Fruit fly (Drosophila melanogaster): Measurements from ENCODE around the gene pad.

The pad gene

dm6 chr3R:16336327-16337052 lies 5.6 kb upstream of the pad start (continued):
- TF ChIP-seq Med (GFP tag) (peak; percentile 55), Ptx1 (GFP tag; IDR thresholded peaks at IDR 0.05) (no peak), D19A (tag; optimal IDR thresholded peaks at IDR 0.05) (peak; percentile 96), sima (GFP tag; optimal IDR thresholded peaks at IDR 0.05) (no peak), bab2 (GFP tag; optimal IDR thresholded peaks at IDR 0.05) (peak; percentile 11)

dm6 chr3R:16337053-16337385 lies 5.1 kb upstream of the pad start:
- TF ChIP-seq Ada2b (GFP tag; IDR thresholded peaks at IDR 0.05) (no peak), maf-S (GFP tag; optimal IDR thresholded peaks at IDR 0.05) (no peak), NC2α (GFP tag; optimal IDR thresholded peaks at IDR 0.05) (no peak), CG17829 (tag; optimal IDR thresholded peaks at IDR 0.05) (peak; percentile 83), Gsc (GFP tag; IDR thresholded peaks at IDR 0.05) (no peak), Ptx1 (GFP tag; IDR thresholded peaks at IDR 0.05) (peak; percentile 27; the same call in 1 of the 2 replicates), usp (GFP tag; optimal IDR thresholded peaks at IDR 0.05) (no peak), h (optimal IDR thresholded peaks at IDR 0.05) (no peak), crol (GFP tag; IDR thresholded peaks at IDR 0.05) (no peak), ftz-f1 (GFP tag; optimal IDR thresholded peaks at IDR 0.05) (no peak), Taf1 (GFP tag; IDR thresholded peaks at IDR 0.05) (no peak), ab (GFP tag; optimal IDR thresholded peaks at IDR 0.05) (no peak), ERR (GFP tag; optimal IDR thresholded peaks at IDR 0.05) (no peak), jing (GFP tag; optimal IDR thresholded peaks at IDR 0.05) (peak; percentile 24), H15 (GFP tag; IDR thresholded peaks at IDR 0.05) (peak; percentile 39; the same call in 1 of the 3 replicates), CG7745 (tag; optimal IDR thresholded peaks at IDR 0.05) (peak; percentile 65), jumu (GFP tag; optimal IDR thresholded peaks at IDR 0.05) (peak; percentile 67), HLH4C (GFP tag; IDR thresholded peaks at IDR 0.05; ENCODE audit: partially characterized antibody) (no peak), CG2129 (GFP tag; IDR thresholded peaks at IDR 0.05; ENCODE audit: partially characterized antibody) (no peak), CG18599 (GFP tag; optimal IDR thresholded peaks at IDR 0.05) (no peak), CG31224 (GFP tag; IDR thresholded peaks at IDR 0.05) (no peak), CG4820 (GFP tag; optimal IDR thresholded peaks at IDR 0.05) (peak; percentile 61), CG6654 (GFP tag; optimal IDR thresholded peaks at IDR 0.05) (no peak), grn (GFP tag; optimal IDR thresholded peaks at IDR 0.05) (no peak), Scr (GFP tag; IDR thresholded peaks at IDR 0.05; ENCODE audit: partially characterized antibody) (no peak), sd (tag; optimal IDR thresholded peaks at IDR 0.05) (no peak), chinmo (GFP tag; IDR thresholded peaks at IDR 0.05; ENCODE audit: partially characterized antibody) (no peak), tap (tag; optimal IDR thresholded peaks at IDR 0.05) (no peak), ttk (GFP tag; IDR thresholded peaks at IDR 0.05) (peak; percentile 37; the same call in 1 of the 2 replicates), CG12769 (tag; optimal IDR thresholded peaks at IDR 0.05) (peak; percentile 13), fd96Cb (tag; optimal IDR thresholded peaks at IDR 0.05) (peak; percentile 66), gt (GFP tag; IDR thresholded peaks at IDR 0.05) (no peak), MESR4 (GFP tag; optimal IDR thresholded peaks at IDR 0.05) (no peak), CG1603 (tag; optimal IDR thresholded peaks at IDR 0.05) (peak; percentile 86), NFAT (GFP tag; IDR thresholded peaks at IDR 0.05) (no peak), stc (GFP tag; IDR thresholded peaks at IDR 0.05) (no peak), CG14441 (GFP tag; IDR thresholded peaks at IDR 0.05) (no peak), pros (GFP tag; optimal IDR thresholded peaks at IDR 0.05) (peak; percentile 42), bbx (GFP tag; IDR thresholded peaks at IDR 0.05; ENCODE audit: partially characterized antibody) (no peak), cwo (GFP tag; optimal IDR thresholded peaks at IDR 0.05) (no peak), ac (GFP tag; optimal IDR thresholded peaks at IDR 0.05) (peak; percentile 91), CG30403 (GFP tag; optimal IDR thresholded peaks at IDR 0.05) (peak; percentile 48), az2 (GFP tag; optimal IDR thresholded peaks at IDR 0.05) (peak; percentile 62), br (optimal IDR thresholded peaks at IDR 0.05) (no peak), abd-A (tag; optimal IDR thresholded peaks at IDR 0.05) (no peak), CG17802 (tag; optimal IDR thresholded peaks at IDR 0.05) (no peak)
